Worm (Caenorhabditis elegans) whole organism, mixed stage, embryonic: ENCODE measurements around the gene B0524.2.

ENCODE experiments used
- bed-3 ChIP-seq: fragments of 200-800 bp; sonication (Bioruptor generic); optimal IDR thresholded peaks from 3 replicates; lab custom pipeline; 2018; ENCODE audit warnings: mild to moderate bottlenecking, missing genetic modification characterization, moderate library complexity, missing compliant biosample characterization
- blmp-1 ChIP-seq: fragments of 150-350 bp; optimal IDR thresholded peaks from 2 replicates; lab custom pipeline; 2014; ENCODE audit warnings: missing biosample characterization, missing genetic modification characterization
- ceh-39 ChIP-seq: fragments of 150-350 bp; optimal IDR thresholded peaks from 2 replicates; lab custom pipeline; 2014; ENCODE audit warnings: missing biosample characterization, missing genetic modification characterization
- ceh-43 ChIP-seq: fragments of 200-800 bp; sonication (Bioruptor generic); optimal IDR thresholded peaks from 2 replicates; lab custom pipeline; 2018; ENCODE audit warnings: mild to moderate bottlenecking, missing genetic modification characterization, moderate library complexity, missing compliant biosample characterization
- ceh-83 ChIP-seq: fragments of 200-800 bp; sonication (Bioruptor generic); optimal IDR thresholded peaks from 2 replicates; lab custom pipeline; 2018; ENCODE audit warnings: mild to moderate bottlenecking, missing genetic modification characterization, missing compliant biosample characterization
- ces-1 ChIP-seq: fragments of 150-350 bp; optimal IDR thresholded peaks from 2 replicates; lab custom pipeline; 2014; ENCODE audit warnings: missing biosample characterization, missing genetic modification reagents, missing genetic modification characterization
- drap-1 ChIP-seq: fragments of 200-800 bp; sonication (Bioruptor generic); optimal IDR thresholded peaks from 3 replicates; lab custom pipeline; 2018; ENCODE audit warnings: mild to moderate bottlenecking, missing genetic modification characterization, missing compliant biosample characterization
- elt-1 ChIP-seq: sonication (generic microtip); optimal IDR thresholded peaks from 2 replicates; lab custom pipeline; 2017; ENCODE audit warnings: missing genetic modification characterization, mild to moderate bottlenecking, missing compliant biosample characterization, antibody characterized with exemption, moderate library complexity, borderline replicate concordance; ENCODE audit not compliant: insufficient read depth
- elt-3 ChIP-seq: fragments of 150-350 bp; optimal IDR thresholded peaks from 2 replicates; lab custom pipeline; 2014; ENCODE audit warnings: missing biosample characterization, missing genetic modification characterization
- flh-1 ChIP-seq: fragments of 200-800 bp; sonication (Bioruptor generic); optimal IDR thresholded peaks from 2 replicates; lab custom pipeline; 2018; ENCODE audit warnings: mild to moderate bottlenecking, missing genetic modification characterization, moderate library complexity, missing compliant biosample characterization
- ham-2 ChIP-seq: fragments of 200-800 bp; sonication (Bioruptor generic); optimal IDR thresholded peaks from 2 replicates; lab custom pipeline; 2018; ENCODE audit warnings: mild to moderate bottlenecking, missing genetic modification characterization, missing compliant biosample characterization
- lin-13 ChIP-seq: fragments of 150-350 bp; optimal IDR thresholded peaks from 2 replicates; lab custom pipeline; 2014; ENCODE audit warnings: missing biosample characterization, missing genetic modification characterization
- lin-32 ChIP-seq: fragments of 200-800 bp; sonication (Bioruptor generic); optimal IDR thresholded peaks from 2 replicates; lab custom pipeline; 2018; ENCODE audit warnings: mild to moderate bottlenecking, missing genetic modification characterization, missing compliant biosample characterization
- lsy-2 ChIP-seq: fragments of 150-350 bp; optimal IDR thresholded peaks from 2 replicates; lab custom pipeline; 2014; ENCODE audit warnings: missing biosample characterization, missing genetic modification characterization
- mab-5 ChIP-seq: fragments of 150-350 bp; optimal IDR thresholded peaks from 2 replicates; lab custom pipeline; 2014; ENCODE audit warnings: missing biosample characterization, missing genetic modification characterization
- mep-1 ChIP-seq: fragments of 150-350 bp; optimal IDR thresholded peaks from 2 replicates; lab custom pipeline; 2017; ENCODE audit warnings: missing biosample characterization, missing genetic modification reagents, missing genetic modification characterization, inconsistent platforms
- mls-2 ChIP-seq: sonication (generic microtip); optimal IDR thresholded peaks from 2 replicates; lab custom pipeline; 2016; ENCODE audit warnings: mild to moderate bottlenecking, missing genetic modification characterization, moderate library complexity, missing compliant biosample characterization
- nhr-12 ChIP-seq: fragments of 150-350 bp; optimal IDR thresholded peaks from 2 replicates; lab custom pipeline; 2014; ENCODE audit warnings: missing biosample characterization, missing genetic modification characterization
- nhr-237 ChIP-seq: fragments of 150-350 bp; optimal IDR thresholded peaks from 2 replicates; lab custom pipeline; 2014; ENCODE audit warnings: missing biosample characterization, missing genetic modification characterization
- nhr-28 ChIP-seq: fragments of 150-350 bp; optimal IDR thresholded peaks from 2 replicates; lab custom pipeline; 2014; ENCODE audit warnings: missing biosample characterization, missing genetic modification characterization
- nhr-76 ChIP-seq: sonication (generic microtip); optimal IDR thresholded peaks from 2 replicates; lab custom pipeline; 2017; ENCODE audit warnings: missing biosample characterization, missing genetic modification characterization
- pha-4 ChIP-seq: fragments of 150-350 bp; optimal IDR thresholded peaks from 2 replicates; lab custom pipeline; 2018; ENCODE audit warnings: missing biosample characterization, missing genetic modification reagents, missing genetic modification characterization
- sem-2 ChIP-seq: fragments of 200-800 bp; sonication (Bioruptor generic); optimal IDR thresholded peaks from 2 replicates; lab custom pipeline; 2018; ENCODE audit warnings: mild to moderate bottlenecking, missing genetic modification characterization, missing compliant biosample characterization
- snpc-4 ChIP-seq: fragments of 150-350 bp; optimal IDR thresholded peaks from 2 replicates; lab custom pipeline; 2014; ENCODE audit warnings: missing biosample characterization, missing genetic modification characterization
- tbx-8 ChIP-seq: fragments of 200-800 bp; sonication (Bioruptor generic); optimal IDR thresholded peaks from 2 replicates; lab custom pipeline; 2018; ENCODE audit warnings: mild to moderate bottlenecking, missing genetic modification characterization, moderate library complexity, missing compliant biosample characterization
- unc-120 ChIP-seq: sonication (generic microtip); optimal IDR thresholded peaks from 2 replicates; lab custom pipeline; 2017; ENCODE audit warnings: missing genetic modification characterization, missing compliant biosample characterization; ENCODE audit not compliant: poor library complexity, severe bottlenecking
- unc-39 ChIP-seq: fragments of 150-350 bp; optimal IDR thresholded peaks from 2 replicates; lab custom pipeline; 2014; ENCODE audit warnings: missing biosample characterization, missing genetic modification characterization
- unc-62 ChIP-seq: fragments of 150-350 bp; optimal IDR thresholded peaks from 2 replicates; lab custom pipeline; 2014; ENCODE audit warnings: missing biosample characterization, missing genetic modification reagents, missing genetic modification characterization
- zip-8 ChIP-seq: fragments of 150-350 bp; optimal IDR thresholded peaks from 2 replicates; lab custom pipeline; 2014; ENCODE audit warnings: missing biosample characterization, missing genetic modification characterization
- ztf-11 ChIP-seq: fragments of 150-350 bp; optimal IDR thresholded peaks from 2 replicates; lab custom pipeline; 2014; ENCODE audit warnings: missing biosample characterization, missing genetic modification characterization

B0524.2 gene

ce11 chrIII:1893851-1894250 lies at the start of gene B0524.2, which contains the start of gene B0524.5:
TSS of gene B0524.2 (plus strand) at chrIII:1894057.
TSS of gene B0524.5 (minus strand) at chrIII:1893890.
- TF ChIP-seq ztf-11 (no peak), elt-1 (tag; lab: Kevin White, UChicago) (no peak), zip-8 (tag; lab: Kevin White, UChicago) (no peak)

ce11 chrIII:1848747-1849146 lies 45.1 kb upstream of the B0524.2 start, which contains the start of gene pqn-82:
TSS of gene pqn-82 (plus strand) at chrIII:1849047.
- no peak for TF ChIP-seq mep-1 (tag; lab: Kevin White, UChicago)
- no peak for TF ChIP-seq ceh-83 (GFP tag; lab: Kevin White, UChicago)
- TF ChIP-seq flh-1 = no peak
- TF ChIP-seq ham-2 (GFP tag; lab: Kevin White, UChicago) = no peak
- no peak for TF ChIP-seq unc-39
- no peak for TF ChIP-seq ceh-43 (GFP tag; lab: Kevin White, UChicago)
- no peak for TF ChIP-seq nhr-28
- TF ChIP-seq elt-1 (tag; lab: Kevin White, UChicago) = no peak
- no peak for TF ChIP-seq tbx-8 (GFP tag; lab: Kevin White, UChicago)
- no peak for TF ChIP-seq ztf-11
- no peak for TF ChIP-seq lin-32 (GFP tag; lab: Kevin White, UChicago)
- TF ChIP-seq pha-4 (tag; lab: Kevin White, UChicago) = no peak
- no peak for TF ChIP-seq blmp-1 (tag; lab: Kevin White, UChicago)
- no peak for TF ChIP-seq lin-13
- TF ChIP-seq nhr-237 (tag; lab: Kevin White, UChicago) = no peak
- no peak for TF ChIP-seq bed-3 (GFP tag; lab: Kevin White, UChicago)
- TF ChIP-seq nhr-12 (tag; lab: Kevin White, UChicago) = no peak
- no peak for TF ChIP-seq nhr-76
- no peak for TF ChIP-seq snpc-4 (tag; lab: Kevin White, UChicago)
- no peak for TF ChIP-seq zip-8 (tag; lab: Kevin White, UChicago)
- TF ChIP-seq, all 35 proteins: peak for 0

- no peak for TF ChIP-seq mab-5 (tag; lab: Kevin White, UChicago)
- TF ChIP-seq unc-62 (GFP tag; lab: Kevin White, UChicago) = no peak
- TF ChIP-seq flh-1 = no peak
- TF ChIP-seq mls-2 = no peak
- TF ChIP-seq ceh-39 (tag; lab: Kevin White, UChicago) = no peak
- no peak for TF ChIP-seq ceh-43 (GFP tag; lab: Kevin White, UChicago)
- no peak for TF ChIP-seq unc-39
- TF ChIP-seq pha-4 (tag; lab: Kevin White, UChicago) = no peak
Measured at ce11 chrIII:1852126-1852717, 41.6 kb upstream of the B0524.2 start.

ce11 chrIII:1853944-1854343 lies 39.9 kb upstream of the B0524.2 start:
- no peak for TF ChIP-seq ham-2 (GFP tag; lab: Kevin White, UChicago)
- TF ChIP-seq lin-32 (GFP tag; lab: Kevin White, UChicago) = no peak
- TF ChIP-seq blmp-1 (tag; lab: Kevin White, UChicago) = no peak
- TF ChIP-seq snpc-4 (tag; lab: Kevin White, UChicago) = no peak
- TF ChIP-seq ceh-39 (tag; lab: Kevin White, UChicago) = no peak
- no peak for TF ChIP-seq mab-5 (tag; lab: Kevin White, UChicago)
- TF ChIP-seq sem-2 (GFP tag; lab: Kevin White, UChicago) = no peak
- no peak for TF ChIP-seq flh-1
- no peak for TF ChIP-seq unc-120 (tag; lab: Kevin White, UChicago)
- no peak for TF ChIP-seq unc-39
- TF ChIP-seq elt-3 = no peak
- no peak for TF ChIP-seq ces-1 (GFP tag; lab: Kevin White, UChicago)
- no peak for TF ChIP-seq nhr-76
- TF ChIP-seq unc-62 (GFP tag; lab: Kevin White, UChicago) = no peak

ce11 chrIII:1855092-1855491 lies 38.8 kb upstream of the B0524.2 start, which contains the start of gene hlh-33:
TSS of gene hlh-33 (plus strand) at chrIII:1855392.
- TF ChIP-seq lsy-2 (tag; lab: Kevin White, UChicago) (no peak), unc-62 (GFP tag; lab: Kevin White, UChicago) (no peak), ztf-11 (no peak), flh-1 (no peak), lin-13 (no peak), ces-1 (GFP tag; lab: Kevin White, UChicago) (no peak), drap-1 (GFP tag; lab: Kevin White, UChicago) (no peak), mep-1 (tag; lab: Kevin White, UChicago) (no peak)
